Fruit fly (Drosophila melanogaster): ENCODE results near the gene CG31093.

Gene CG31093

dm6 chr3R:25790371-25790770 lies at the start of gene CG31093:
CG31093 (minus strand) TSS chr3R:25790471.
- no peak for TF ChIP-seq pan (optimal IDR thresholded peaks at IDR 0.05)
- no peak for TF ChIP-seq psq (optimal IDR thresholded peaks at IDR 0.05)
- TF ChIP-seq EcR (GFP tag; optimal IDR thresholded peaks at IDR 0.05) = no peak
- no peak for TF ChIP-seq Dll (optimal IDR thresholded peaks at IDR 0.05)
- TF ChIP-seq usp (GFP tag; optimal IDR thresholded peaks at IDR 0.05) = no peak
- no peak for TF ChIP-seq CG8478 (optimal IDR thresholded peaks at IDR 0.05)

- TF ChIP-seq EcR (GFP tag; optimal IDR thresholded peaks at IDR 0.05) (no peak), usp (GFP tag; optimal IDR thresholded peaks at IDR 0.05) (no peak), pan (optimal IDR thresholded peaks at IDR 0.05) (no peak), Dll (optimal IDR thresholded peaks at IDR 0.05) (no peak), psq (optimal IDR thresholded peaks at IDR 0.05) (no peak), CG8478 (optimal IDR thresholded peaks at IDR 0.05) (no peak)
Measured at dm6 chr3R:25831799-25832280, 41.6 kb upstream of the CG31093 start, which contains the start of the genes Mst57Da and alpha4GT2. Mst57Da (minus strand) TSS chr3R:25831899. alpha4GT2 (plus strand) TSS chr3R:25832230.

dm6 chr3R:25830814-25831213 lies 40.5 kb upstream of the CG31093 start, which contains the start of gene Mst57Db:
Mst57Db (minus strand) TSS chr3R:25830914.
- TF ChIP-seq pan (optimal IDR thresholded peaks at IDR 0.05) (no peak), psq (optimal IDR thresholded peaks at IDR 0.05) (no peak), CG8478 (optimal IDR thresholded peaks at IDR 0.05) (no peak), usp (GFP tag; optimal IDR thresholded peaks at IDR 0.05) (no peak), Dll (optimal IDR thresholded peaks at IDR 0.05) (no peak), EcR (GFP tag; optimal IDR thresholded peaks at IDR 0.05) (no peak)

dm6 chr3R:25830128-25830527 lies 39.9 kb upstream of the CG31093 start, which contains the start of gene Sfp96F:
Sfp96F (minus strand) TSS chr3R:25830228.
- TF ChIP-seq pan (optimal IDR thresholded peaks at IDR 0.05) (no peak), Dll (optimal IDR thresholded peaks at IDR 0.05) (no peak), psq (optimal IDR thresholded peaks at IDR 0.05) (no peak), usp (GFP tag; optimal IDR thresholded peaks at IDR 0.05) (no peak), CG8478 (optimal IDR thresholded peaks at IDR 0.05) (no peak), EcR (GFP tag; optimal IDR thresholded peaks at IDR 0.05) (no peak)

dm6 chr3R:25829598-25829997 lies 39.3 kb upstream of the CG31093 start, which contains the start of gene Mst57Dc:
Mst57Dc (minus strand) TSS chr3R:25829698.
- TF ChIP-seq psq (optimal IDR thresholded peaks at IDR 0.05) = no peak
- TF ChIP-seq EcR (GFP tag; optimal IDR thresholded peaks at IDR 0.05) = no peak
- TF ChIP-seq Dll (optimal IDR thresholded peaks at IDR 0.05) = no peak
- no peak for TF ChIP-seq usp (GFP tag; optimal IDR thresholded peaks at IDR 0.05)
- TF ChIP-seq CG8478 (optimal IDR thresholded peaks at IDR 0.05) = no peak
- no peak for TF ChIP-seq pan (optimal IDR thresholded peaks at IDR 0.05)

dm6 chr3R:25815179-25815578 lies 24.9 kb upstream of the CG31093 start, which contains the start of gene CG14354:
CG14354 (plus strand) TSS chr3R:25815479.
- no peak for TF ChIP-seq EcR (GFP tag; optimal IDR thresholded peaks at IDR 0.05)
- TF ChIP-seq psq (optimal IDR thresholded peaks at IDR 0.05) = no peak
- TF ChIP-seq pan (optimal IDR thresholded peaks at IDR 0.05) = no peak
- TF ChIP-seq usp (GFP tag; optimal IDR thresholded peaks at IDR 0.05) = no peak
- no peak for TF ChIP-seq Dll (optimal IDR thresholded peaks at IDR 0.05)
- TF ChIP-seq CG8478 (optimal IDR thresholded peaks at IDR 0.05) = no peak

dm6 chr3R:25811611-25812010 lies 21.3 kb upstream of the CG31093 start, which contains the start of the genes Acam and CG17770:
Acam (plus strand) TSS chr3R:25811911.
CG17770 (plus strand) TSS chr3R:25811911.
- TF ChIP-seq CG8478 (optimal IDR thresholded peaks at IDR 0.05) (no peak), pan (optimal IDR thresholded peaks at IDR 0.05) (no peak), usp (GFP tag; optimal IDR thresholded peaks at IDR 0.05) (no peak), psq (optimal IDR thresholded peaks at IDR 0.05) (no peak), Dll (optimal IDR thresholded peaks at IDR 0.05) (no peak)

dm6 chr3R:25810796-25811195 lies 20.5 kb upstream of the CG31093 start, which contains the start of gene CG5024:
CG5024 (plus strand) TSS chr3R:25811096.
- TF ChIP-seq CG8478 (optimal IDR thresholded peaks at IDR 0.05) (no peak), Dll (optimal IDR thresholded peaks at IDR 0.05) (no peak), psq (optimal IDR thresholded peaks at IDR 0.05) (no peak), usp (GFP tag; optimal IDR thresholded peaks at IDR 0.05) (no peak), pan (optimal IDR thresholded peaks at IDR 0.05) (no peak), EcR (GFP tag; optimal IDR thresholded peaks at IDR 0.05) (no peak)

dm6 chr3R:25806145-25806544 lies 15.9 kb upstream of the CG31093 start, which contains the start of gene BG642167:
BG642167 (plus strand) TSS chr3R:25806445.
- TF ChIP-seq Dll (optimal IDR thresholded peaks at IDR 0.05) = no peak

- no peak for TF ChIP-seq psq (optimal IDR thresholded peaks at IDR 0.05)
Measured at dm6 chr3R:25791807-25792206, 1.5 kb upstream of the CG31093 start.

dm6 chr3R:25789355-25789754 lies 916 bp downstream of the CG31093 start, which contains the start of gene CG31380:
CG31380 (minus strand) TSS chr3R:25789455.
- no peak for TF ChIP-seq usp (GFP tag; optimal IDR thresholded peaks at IDR 0.05)
- no peak for TF ChIP-seq Dll (optimal IDR thresholded peaks at IDR 0.05)
- TF ChIP-seq CG8478 (optimal IDR thresholded peaks at IDR 0.05) = no peak
- TF ChIP-seq psq (optimal IDR thresholded peaks at IDR 0.05) = no peak
- no peak for TF ChIP-seq EcR (GFP tag; optimal IDR thresholded peaks at IDR 0.05)
- no peak for TF ChIP-seq pan (optimal IDR thresholded peaks at IDR 0.05)

dm6 chr3R:25787198-25787597 lies 3.1 kb downstream of the CG31093 start, which contains the start of gene CG4960:
CG4960 (minus strand) TSS chr3R:25787298.
- TF ChIP-seq EcR (GFP tag; optimal IDR thresholded peaks at IDR 0.05) (no peak), pan (optimal IDR thresholded peaks at IDR 0.05) (no peak), CG8478 (optimal IDR thresholded peaks at IDR 0.05) (no peak), usp (GFP tag; optimal IDR thresholded peaks at IDR 0.05) (no peak)

Data from whole organism.